Worm (Caenorhabditis elegans) whole organism, late embryonic: ENCODE data around the gene C27C12.4.

Experiments used
- C08G9.2 ChIP-seq: sonication (generic microtip); optimal IDR thresholded peaks from 2 replicates; lab custom pipeline; 2016; ENCODE audit warnings: mild to moderate bottlenecking, missing genetic modification characterization, moderate library complexity, missing compliant biosample characterization
- C38D4.7 ChIP-seq: fragments of 200-800 bp; sonication (Bioruptor generic); optimal IDR thresholded peaks from 2 replicates; lab custom pipeline; 2018; ENCODE audit warnings: mild to moderate bottlenecking, missing genetic modification characterization, moderate library complexity, missing compliant biosample characterization
- F13H6.1 ChIP-seq: sonication (generic microtip); optimal IDR thresholded peaks from 2 replicates; lab custom pipeline; 2016; ENCODE audit warnings: missing genetic modification characterization, missing compliant biosample characterization
- K02D7.2 ChIP-seq: sonication (generic microtip); optimal IDR thresholded peaks from 2 replicates; lab custom pipeline; 2017; ENCODE audit warnings: mild to moderate bottlenecking, missing genetic modification characterization, missing compliant biosample characterization
- K09A11.1 ChIP-seq: sonication (generic microtip); optimal IDR thresholded peaks from 2 replicates; lab custom pipeline; 2017; ENCODE audit warnings: antibody characterized with exemption, mild to moderate bottlenecking, missing genetic modification characterization, missing compliant biosample characterization; ENCODE audit not compliant: insufficient read depth
- T23F11.4 ChIP-seq: fragments of 200-800 bp; sonication (Bioruptor generic); optimal IDR thresholded peaks from 2 replicates; lab custom pipeline; 2018; ENCODE audit warnings: mild to moderate bottlenecking, missing genetic modification characterization, missing compliant biosample characterization
- Y22D7AL.16 ChIP-seq: sonication (generic microtip); optimal IDR thresholded peaks from 2 replicates; lab custom pipeline; 2016; ENCODE audit warnings: missing genetic modification characterization, missing compliant biosample characterization
- ahr-1 ChIP-seq: sonication (generic microtip); optimal IDR thresholded peaks from 2 replicates; lab custom pipeline; 2016; ENCODE audit warnings: missing genetic modification characterization, missing compliant biosample characterization
- ceh-14 ChIP-seq: sonication (generic microtip); optimal IDR thresholded peaks from 2 replicates; lab custom pipeline; 2016; ENCODE audit warnings: missing genotype, missing genetic modification characterization, missing compliant biosample characterization
- ceh-19 ChIP-seq: fragments of 200-800 bp; sonication (Bioruptor generic); optimal IDR thresholded peaks from 2 replicates; lab custom pipeline; 2018; ENCODE audit warnings: mild to moderate bottlenecking, missing genetic modification characterization, missing compliant biosample characterization
- ceh-22 ChIP-seq: sonication (generic microtip); optimal IDR thresholded peaks from 2 replicates; lab custom pipeline; 2017; ENCODE audit warnings: missing biosample characterization, missing genetic modification characterization
- ceh-30 ChIP-seq: fragments of 150-350 bp; optimal IDR thresholded peaks from 2 replicates; lab custom pipeline; 2014; ENCODE audit warnings: missing biosample characterization, missing genetic modification characterization
- ceh-31 ChIP-seq: sonication (generic microtip); optimal IDR thresholded peaks from 2 replicates; lab custom pipeline; 2016; ENCODE audit warnings: missing genetic modification characterization, missing compliant biosample characterization
- ceh-34 ChIP-seq: sonication (generic microtip); optimal IDR thresholded peaks from 2 replicates; lab custom pipeline; 2016; ENCODE audit warnings: mild to moderate bottlenecking, missing genetic modification characterization, missing compliant biosample characterization
- ceh-6 ChIP-seq: fragments of 200-800 bp; sonication (Bioruptor generic); optimal IDR thresholded peaks from 2 replicates; lab custom pipeline; 2018; ENCODE audit warnings: mild to moderate bottlenecking, missing genetic modification characterization, missing compliant biosample characterization
- ceh-9 ChIP-seq: sonication (generic microtip); optimal IDR thresholded peaks from 2 replicates; lab custom pipeline; 2016; ENCODE audit warnings: mild to moderate bottlenecking, missing genetic modification characterization, inconsistent platforms, missing compliant biosample characterization
- che-1 ChIP-seq: sonication (generic microtip); optimal IDR thresholded peaks from 2 replicates; lab custom pipeline; 2016; ENCODE audit warnings: mild to moderate bottlenecking, missing genetic modification characterization, missing compliant biosample characterization
- dmd-4 ChIP-seq: sonication (generic microtip); optimal IDR thresholded peaks from 2 replicates; lab custom pipeline; 2016; ENCODE audit warnings: borderline replicate concordance, missing genetic modification characterization, missing compliant biosample characterization
- dve-1 ChIP-seq: sonication (generic microtip); optimal IDR thresholded peaks from 2 replicates; lab custom pipeline; 2017; ENCODE audit warnings: antibody characterized with exemption, mild to moderate bottlenecking, missing genetic modification characterization, missing compliant biosample characterization
- elt-2 ChIP-seq: sonication (generic microtip); optimal IDR thresholded peaks from 2 replicates; lab custom pipeline; 2016; ENCODE audit warnings: missing genetic modification reagents, missing genetic modification characterization, missing compliant biosample characterization
- ets-4 ChIP-seq: sonication (generic microtip); optimal IDR thresholded peaks from 2 replicates; lab custom pipeline; 2016; ENCODE audit warnings: missing genetic modification characterization, missing compliant biosample characterization
- eyg-1 ChIP-seq: sonication (generic microtip); optimal IDR thresholded peaks from 2 replicates; lab custom pipeline; 2016; ENCODE audit warnings: missing genotype, missing genetic modification characterization, missing compliant biosample characterization
- fax-1 ChIP-seq: sonication (generic microtip); optimal IDR thresholded peaks from 2 replicates; lab custom pipeline; 2016; ENCODE audit warnings: missing genotype, missing genetic modification characterization, missing compliant biosample characterization
- fkh-10 ChIP-seq: fragments of 150-350 bp; optimal IDR thresholded peaks from 2 replicates; lab custom pipeline; 2014; ENCODE audit warnings: missing biosample characterization, missing genetic modification reagents, missing genetic modification characterization
- gmeb-2 ChIP-seq: sonication (generic microtip); optimal IDR thresholded peaks from 2 replicates; lab custom pipeline; 2016; ENCODE audit warnings: missing genetic modification characterization, inconsistent platforms, missing compliant biosample characterization
- hlh-15 ChIP-seq: sonication (generic microtip); optimal IDR thresholded peaks from 2 replicates; lab custom pipeline; 2016; ENCODE audit warnings: missing genetic modification characterization, missing compliant biosample characterization
- hlh-8 ChIP-seq: sonication (generic microtip); optimal IDR thresholded peaks from 2 replicates; lab custom pipeline; 2016; ENCODE audit warnings: missing genotype, missing genetic modification characterization, missing compliant biosample characterization
- lim-6 ChIP-seq: sonication (generic microtip); optimal IDR thresholded peaks from 2 replicates; lab custom pipeline; 2016; ENCODE audit warnings: missing genetic modification characterization, missing compliant biosample characterization
- lin-11 ChIP-seq: fragments of 200-800 bp; sonication (Bioruptor generic); optimal IDR thresholded peaks from 2 replicates; lab custom pipeline; 2018; ENCODE audit warnings: mild to moderate bottlenecking, missing genetic modification characterization, missing compliant biosample characterization
- mec-3 ChIP-seq: sonication (generic microtip); optimal IDR thresholded peaks from 2 replicates; lab custom pipeline; 2016; ENCODE audit warnings: borderline replicate concordance, missing genetic modification characterization, missing compliant biosample characterization
- nhr-11 ChIP-seq: fragments of 150-350 bp; optimal IDR thresholded peaks from 2 replicates; lab custom pipeline; 2014; ENCODE audit warnings: missing biosample characterization, missing genetic modification characterization
- nhr-232 ChIP-seq: sonication (generic microtip); optimal IDR thresholded peaks from 2 replicates; lab custom pipeline; 2016; ENCODE audit warnings: missing genetic modification characterization, missing compliant biosample characterization
- pat-9 ChIP-seq: fragments of 200-800 bp; sonication (Bioruptor generic); optimal IDR thresholded peaks from 2 replicates; lab custom pipeline; 2018; ENCODE audit warnings: mild to moderate bottlenecking, missing genetic modification characterization, moderate library complexity, missing compliant biosample characterization
- pax-1 ChIP-seq: fragments of 150-350 bp; optimal IDR thresholded peaks from 2 replicates; lab custom pipeline; 2014; ENCODE audit warnings: missing biosample characterization, missing genetic modification characterization
- pha-2 ChIP-seq: sonication (generic microtip); optimal IDR thresholded peaks from 2 replicates; lab custom pipeline; 2017; ENCODE audit warnings: mild to moderate bottlenecking, missing genetic modification characterization, missing compliant biosample characterization
- pha-4 ChIP-seq: fragments of 150-350 bp; optimal IDR thresholded peaks from 2 replicates; lab custom pipeline; 2018; ENCODE audit warnings: missing biosample characterization, missing genetic modification reagents, missing genetic modification characterization
- pqm-1 ChIP-seq: sonication (generic microtip); optimal IDR thresholded peaks from 2 replicates; lab custom pipeline; 2016; ENCODE audit warnings: missing genetic modification characterization, missing compliant biosample characterization
- sdc-2 ChIP-seq: sonication (generic microtip); optimal IDR thresholded peaks from 2 replicates; lab custom pipeline; 2016; ENCODE audit warnings: missing genotype, missing genetic modification characterization, missing compliant biosample characterization
- sox-2 ChIP-seq: fragments of 200-800 bp; sonication (Bioruptor generic); IDR thresholded peaks from 2 replicates; pipeline ENCODE4 v1.3.6; 2022; ENCODE audit warnings: missing genetic modification reagents, missing genetic modification characterization, missing compliant biosample characterization
- sox-4 ChIP-seq: sonication (generic microtip); optimal IDR thresholded peaks from 2 replicates; lab custom pipeline; 2017; ENCODE audit warnings: mild to moderate bottlenecking, missing genetic modification characterization, inconsistent platforms, missing compliant biosample characterization
- syd-9 ChIP-seq: sonication (generic microtip); optimal IDR thresholded peaks from 2 replicates; lab custom pipeline; 2016; ENCODE audit warnings: mild to moderate bottlenecking, missing genetic modification characterization, moderate library complexity, missing compliant biosample characterization
- tbx-2 ChIP-seq: sonication (generic microtip); optimal IDR thresholded peaks from 2 replicates; lab custom pipeline; 2016; ENCODE audit warnings: missing genetic modification characterization, missing compliant biosample characterization
- tbx-7 ChIP-seq: sonication (generic microtip); optimal IDR thresholded peaks from 2 replicates; lab custom pipeline; 2016; ENCODE audit warnings: missing genotype, missing genetic modification characterization, missing compliant biosample characterization
- unc-3 ChIP-seq, 2 experiments: fragments of 200-800 bp in 1 of 2; sonication (Bioruptor generic) in 1 of 2; sonication (generic microtip) in 1 of 2; conservative IDR thresholded peaks in 1 of 2; optimal IDR thresholded peaks in 1 of 2; 2 replicates each; pipeline versions ENCODE4 v1.3.6 to Lab custom; 2016 to 2022; ENCODE audit warnings: missing compliant biosample characterization in 2 of 2, missing genetic modification characterization in 2 of 2, missing genetic modification reagents in 1 of 2
- unc-55 ChIP-seq: sonication (generic microtip); optimal IDR thresholded peaks from 2 replicates; lab custom pipeline; 2017; ENCODE audit warnings: missing biosample characterization, missing genetic modification reagents, missing genetic modification characterization
- unc-86 ChIP-seq: sonication (generic microtip); optimal IDR thresholded peaks from 2 replicates; lab custom pipeline; 2016; ENCODE audit warnings: missing genetic modification characterization, missing compliant biosample characterization
- zip-5 ChIP-seq: sonication (generic microtip); optimal IDR thresholded peaks from 2 replicates; lab custom pipeline; 2016; ENCODE audit warnings: missing genetic modification characterization, missing compliant biosample characterization
- ztf-16 ChIP-seq: sonication (generic microtip); optimal IDR thresholded peaks from 2 replicates; lab custom pipeline; 2017; ENCODE audit warnings: missing genetic modification characterization, missing compliant biosample characterization

Gene C27C12.4

ce11 chrX:14816717-14817116 lies 37.2 kb upstream of the C27C12.4 start:
- TF ChIP-seq nhr-232 (no peak), sdc-2 (tag; lab: Kevin White, UChicago) (no peak), elt-2 (tag; lab: Kevin White, UChicago) (peak; percentile 34), lim-6 (tag; lab: Kevin White, UChicago) (no peak), unc-86 (tag; lab: Kevin White, UChicago) (no peak)

ce11 chrX:14818464-14819259 lies 35.2 kb upstream of the C27C12.4 start, which contains the start of gene epn-1:
Gene epn-1 (minus strand): TSS chrX:14818514.
- TF ChIP-seq ceh-34 (tag; lab: Kevin White, UChicago): peak; percentile 96
- TF ChIP-seq ceh-31 (tag; lab: Kevin White, UChicago): peak; percentile 96
- peak; percentile 14 for TF ChIP-seq tbx-7 (tag; lab: Kevin White, UChicago)
- no peak for TF ChIP-seq ceh-9 (tag; lab: Kevin White, UChicago)
- peak; percentile 8 for TF ChIP-seq fkh-10
- peak; percentile 94 for TF ChIP-seq sdc-2 (tag; lab: Kevin White, UChicago)
- TF ChIP-seq mec-3 (tag; lab: Kevin White, UChicago): peak; percentile 47
- TF ChIP-seq eyg-1 (tag; lab: Kevin White, UChicago): peak; percentile 85
- peak; percentile 94 for TF ChIP-seq ceh-14 (tag; lab: Kevin White, UChicago)
- no peak for TF ChIP-seq nhr-11 (tag; lab: Kevin White, UChicago)
- no peak for TF ChIP-seq pha-4
- peak; percentile 76 for TF ChIP-seq C08G9.2 (tag; lab: Kevin White, UChicago)
- TF ChIP-seq unc-3 (GFP tag; conservative IDR thresholded peaks at IDR 0.05; lab: Robert Waterston, UW): no peak
- TF ChIP-seq unc-3 (tag; optimal IDR thresholded peaks at IDR 0.05; lab: Kevin White, UChicago): peak; percentile 72
- TF ChIP-seq unc-55 (GFP tag; lab: Kevin White, UChicago): peak; percentile 89
- peak; percentile 87 for TF ChIP-seq elt-2 (tag; lab: Kevin White, UChicago)
- peak; percentile 88 for TF ChIP-seq pqm-1 (tag; lab: Kevin White, UChicago)
- TF ChIP-seq zip-5: peak; percentile 16
- peak; percentile 22 for TF ChIP-seq sox-2 (GFP tag; lab: Robert Waterston, UW)
- TF ChIP-seq Y22D7AL.16 (tag; lab: Kevin White, UChicago): peak; percentile 48
- TF ChIP-seq K02D7.2: peak; percentile 38
- TF ChIP-seq ceh-6 (GFP tag; lab: Kevin White, UChicago): peak; percentile 54
- peak; percentile 8 for TF ChIP-seq sox-4 (tag; lab: Kevin White, UChicago)
- peak; percentile 95 for TF ChIP-seq F13H6.1 (tag; lab: Kevin White, UChicago)
- TF ChIP-seq ahr-1 (tag; lab: Kevin White, UChicago): no peak
- TF ChIP-seq lin-11 (tag; lab: Kevin White, UChicago): peak; percentile 11
- TF ChIP-seq C38D4.7 (GFP tag; lab: Kevin White, UChicago): no peak
- no peak for TF ChIP-seq pha-2 (tag; lab: Kevin White, UChicago)
- peak; percentile 85 for TF ChIP-seq ets-4
- TF ChIP-seq K09A11.1 (tag; lab: Kevin White, UChicago): peak; percentile 64
- peak; percentile 64 for TF ChIP-seq dmd-4 (tag; lab: Kevin White, UChicago)
- no peak for TF ChIP-seq gmeb-2
- TF ChIP-seq pax-1 (tag; lab: Kevin White, UChicago): no peak
- no peak for TF ChIP-seq ceh-30 (tag; lab: Kevin White, UChicago)
- peak; percentile 50 for TF ChIP-seq hlh-8
- peak; percentile 53 for TF ChIP-seq T23F11.4 (GFP tag; lab: Kevin White, UChicago)
- TF ChIP-seq fax-1 (tag; lab: Kevin White, UChicago): peak; percentile 52
- peak; percentile 76 for TF ChIP-seq syd-9 (tag; lab: Kevin White, UChicago)
- TF ChIP-seq ztf-16 (tag; lab: Kevin White, UChicago): peak; percentile 50
- TF ChIP-seq che-1 (tag; lab: Kevin White, UChicago): no peak
- TF ChIP-seq tbx-2 (tag; lab: Kevin White, UChicago): peak; percentile 98
- no peak for TF ChIP-seq hlh-15
- TF ChIP-seq dve-1 (tag; lab: Kevin White, UChicago): peak; percentile 81
- TF ChIP-seq pat-9 (tag; lab: Kevin White, UChicago): peak; percentile 52
- peak; percentile 54 for TF ChIP-seq ceh-19 (GFP tag; lab: Kevin White, UChicago)
- peak; percentile 50 for TF ChIP-seq ceh-22
